Worm (Caenorhabditis elegans) whole organism, L3 larva: ENCODE results near the gene mrpl-40.

Experiments
- R02D3.7 ChIP-seq: fragments of 150-350 bp; optimal IDR thresholded peaks from 2 replicates; lab custom pipeline; 2014; ENCODE audit warnings: missing biosample characterization, missing genetic modification characterization
- ama-1 ChIP-seq: fragments of 150-350 bp; optimal IDR thresholded peaks from 2 replicates; lab custom pipeline; 2018
- ceh-16 ChIP-seq: sonication (generic microtip); optimal IDR thresholded peaks from 2 replicates; lab custom pipeline; 2017; ENCODE audit warnings: missing biosample characterization, missing genetic modification characterization
- ceh-82 ChIP-seq: fragments of 150-350 bp; optimal IDR thresholded peaks from 2 replicates; lab custom pipeline; 2014; ENCODE audit warnings: missing biosample characterization, missing genetic modification characterization
- jun-1 ChIP-seq: fragments of 150-350 bp; optimal IDR thresholded peaks from 2 replicates; lab custom pipeline; 2014; ENCODE audit warnings: missing biosample characterization, missing genetic modification reagents, missing genetic modification characterization
- lin-15B ChIP-seq: fragments of 150-350 bp; optimal IDR thresholded peaks from 2 replicates; lab custom pipeline; 2014; ENCODE audit warnings: missing biosample characterization, missing genetic modification characterization
- lsy-12 ChIP-seq: sonication (generic microtip); optimal IDR thresholded peaks from 2 replicates; lab custom pipeline; 2016; ENCODE audit warnings: mild to moderate bottlenecking, missing genetic modification characterization, missing compliant biosample characterization
- mdl-1 ChIP-seq: fragments of 150-350 bp; optimal IDR thresholded peaks from 2 replicates; lab custom pipeline; 2014; ENCODE audit warnings: missing biosample characterization, missing genetic modification characterization
- nhr-12 ChIP-seq: fragments of 150-350 bp; optimal IDR thresholded peaks from 2 replicates; lab custom pipeline; 2014; ENCODE audit warnings: missing biosample characterization, missing genetic modification characterization
- nhr-237 ChIP-seq: fragments of 150-350 bp; optimal IDR thresholded peaks from 2 replicates; lab custom pipeline; 2014; ENCODE audit warnings: missing biosample characterization, missing genetic modification characterization
- snpc-4 ChIP-seq: fragments of 150-350 bp; optimal IDR thresholded peaks from 2 replicates; lab custom pipeline; 2014; ENCODE audit warnings: missing biosample characterization, missing genetic modification characterization
- tbx-2 ChIP-seq: sonication (generic microtip); optimal IDR thresholded peaks from 2 replicates; lab custom pipeline; 2016; ENCODE audit warnings: mild to moderate bottlenecking, missing genetic modification characterization, missing compliant biosample characterization
- ztf-4 ChIP-seq: fragments of 150-350 bp; optimal IDR thresholded peaks from 2 replicates; lab custom pipeline; 2014; ENCODE audit warnings: missing biosample characterization, missing genetic modification characterization

- TF ChIP-seq ama-1 (lab: Kevin White, UChicago) (no peak), lsy-12 (tag; lab: Kevin White, UChicago) (no peak), jun-1 (peak; percentile 13), lin-15B (tag; lab: Kevin White, UChicago) (peak; percentile 77), ztf-4 (tag; lab: Kevin White, UChicago) (no peak), snpc-4 (tag; lab: Kevin White, UChicago) (peak; percentile 55), mdl-1 (tag; lab: Kevin White, UChicago) (no peak), ceh-82 (tag; lab: Kevin White, UChicago) (no peak), nhr-12 (no peak), ceh-16 (tag; lab: Kevin White, UChicago) (no peak), R02D3.7 (tag; lab: Kevin White, UChicago) (no peak), tbx-2 (tag; lab: Kevin White, UChicago) (no peak), nhr-237 (tag; lab: Kevin White, UChicago) (no peak)
Observed at ce11 chrIII:131627-132026, 44.3 kb downstream of the mrpl-40 start.
